Fruit fly (Drosophila melanogaster): ENCODE results near the gene CG10749.

The CG10749 gene

DNA sequence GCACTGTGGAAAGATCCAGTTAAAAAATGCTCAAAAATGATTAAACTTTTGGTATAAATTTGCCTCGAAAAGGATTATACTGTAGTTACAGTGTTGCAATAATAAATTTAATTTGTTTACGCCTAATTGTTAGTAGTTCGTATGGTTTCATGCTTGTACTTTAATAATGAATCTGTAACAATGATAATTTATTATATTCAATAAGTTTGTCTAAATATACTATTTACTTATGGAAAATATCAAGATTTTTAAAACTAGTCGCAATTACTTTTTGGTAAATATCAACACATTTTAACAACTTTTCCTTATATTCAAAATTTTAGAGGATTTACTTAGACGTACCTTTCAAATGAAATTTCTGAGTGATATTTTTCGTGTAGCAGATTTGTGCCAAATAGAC lies 22.6 kb downstream of the CG10749 start, which contains the start of gene CG11262 (continued):
- TF ChIP-seq HLH4C (GFP tag; IDR thresholded peaks at IDR 0.05; ENCODE audit: partially characterized antibody): no peak
- TF ChIP-seq sr (GFP tag; IDR thresholded peaks at IDR 0.05): no peak

DNA sequence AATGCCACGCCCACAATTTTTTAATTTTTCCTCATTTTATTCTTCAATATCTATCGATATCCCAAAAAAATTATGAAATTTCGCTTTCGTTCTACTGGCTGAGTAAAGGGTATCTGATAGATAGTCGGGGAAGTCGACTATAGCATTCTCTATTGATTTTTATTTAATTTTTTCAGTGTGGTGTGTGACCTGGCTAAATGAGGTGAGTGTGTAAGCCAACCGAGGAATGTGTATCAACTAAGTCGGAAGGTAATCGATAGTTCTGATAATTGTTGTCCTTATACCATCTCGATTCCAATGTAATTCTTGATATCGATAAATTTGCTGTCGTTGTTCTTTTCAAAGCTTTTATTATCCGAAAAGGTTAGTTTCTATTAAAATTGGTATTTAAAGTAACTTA lies 34.2 kb downstream of the CG10749 start, which contains the start of gene CG11263:
CG11263 (plus strand) TSS at position 328 of the 400 bp plus-strand sequence.
- peak; percentile 36; the same call in 1 of the 2 replicates for TF ChIP-seq ssp (GFP tag; IDR thresholded peaks at IDR 0.05)
- no peak for TF ChIP-seq CG17568 (GFP tag; optimal IDR thresholded peaks at IDR 0.05)
- peak in 1 of 2 experiments; percentile 49 for TF ChIP-seq crp (GFP tag; optimal IDR thresholded peaks at IDR 0.05)
- TF ChIP-seq Camta (GFP tag; optimal IDR thresholded peaks at IDR 0.05): peak; percentile 33
- TF ChIP-seq slp2 (GFP tag; optimal IDR thresholded peaks at IDR 0.05): peak; percentile 62
- TF ChIP-seq nerfin-1 (tag; optimal IDR thresholded peaks at IDR 0.05): no peak
- no peak for TF ChIP-seq NC2α (GFP tag; optimal IDR thresholded peaks at IDR 0.05)
- TF ChIP-seq dati (GFP tag; IDR thresholded peaks at IDR 0.05): no peak
- TF ChIP-seq fd102C (GFP tag; optimal IDR thresholded peaks at IDR 0.05): no peak
- TF ChIP-seq CG7963 (GFP tag; IDR thresholded peaks at IDR 0.05; ENCODE audit: partially characterized antibody): peak; percentile 93
- peak; percentile 30; the same call in 1 of the 3 replicates for TF ChIP-seq tgo (GFP tag; IDR thresholded peaks at IDR 0.05)
- no peak for TF ChIP-seq CG16779 (GFP tag; IDR thresholded peaks at IDR 0.05)
- TF ChIP-seq Atf3 (GFP tag; optimal IDR thresholded peaks at IDR 0.05): peak; percentile 29
- no peak for TF ChIP-seq emc (GFP tag; optimal IDR thresholded peaks at IDR 0.05)
- peak; percentile 73; the same call in 2 of the 3 replicates for TF ChIP-seq zfh1 (GFP tag; IDR thresholded peaks at IDR 0.05)
- TF ChIP-seq Med (GFP tag): peak; percentile 94
- peak; percentile 65 for TF ChIP-seq CG13624 (GFP tag; optimal IDR thresholded peaks at IDR 0.05)
- peak; percentile 43 for TF ChIP-seq CG12391 (tag; optimal IDR thresholded peaks at IDR 0.05)
- TF ChIP-seq pb (GFP tag; optimal IDR thresholded peaks at IDR 0.05): no peak
- no peak for TF ChIP-seq fd96Cb (tag; optimal IDR thresholded peaks at IDR 0.05)
- no peak for TF ChIP-seq cato (GFP tag; optimal IDR thresholded peaks at IDR 0.05; ENCODE audit: borderline replicate concordance)
- TF ChIP-seq luna (GFP tag; optimal IDR thresholded peaks at IDR 0.05): peak; percentile 49
- TF ChIP-seq ken (GFP tag; IDR thresholded peaks at IDR 0.05): peak; percentile 54; the same call in 2 of the 3 replicates
- TF ChIP-seq BtbVII (GFP tag; optimal IDR thresholded peaks at IDR 0.05): no peak
- no peak for TF ChIP-seq MTF-1 (GFP tag; optimal IDR thresholded peaks at IDR 0.05; ENCODE audit: borderline replicate concordance)
- TF ChIP-seq YL-1 (GFP tag; optimal IDR thresholded peaks at IDR 0.05): no peak
- TF ChIP-seq chm (GFP tag; IDR thresholded peaks at IDR 0.05): no peak
- no peak for TF ChIP-seq sc (optimal IDR thresholded peaks at IDR 0.05)
- TF ChIP-seq sc (GFP tag; optimal IDR thresholded peaks at IDR 0.05): no peak
- TF ChIP-seq gem (tag; optimal IDR thresholded peaks at IDR 0.05): peak; percentile 64
- no peak for TF ChIP-seq CG12104 (GFP tag; optimal IDR thresholded peaks at IDR 0.05)
- TF ChIP-seq ab (GFP tag; optimal IDR thresholded peaks at IDR 0.05): no peak
- peak; percentile 20 for TF ChIP-seq CG4617 (GFP tag; optimal IDR thresholded peaks at IDR 0.05; ENCODE audit: borderline replicate concordance)
- TF ChIP-seq Abd-B (GFP tag; optimal IDR thresholded peaks at IDR 0.05): peak; percentile 44
- peak; percentile 54; the same call in 1 of the 2 replicates for TF ChIP-seq Taf1 (GFP tag; IDR thresholded peaks at IDR 0.05)
- peak; percentile 43 for TF ChIP-seq ind (GFP tag; optimal IDR thresholded peaks at IDR 0.05)
- TF ChIP-seq cas (GFP tag; IDR thresholded peaks at IDR 0.05): no peak
- TF ChIP-seq Hr51 (GFP tag; optimal IDR thresholded peaks at IDR 0.05): peak in 1 of 2 experiments; percentile 42
- TF ChIP-seq CG1024 (GFP tag; IDR thresholded peaks at IDR 0.05): no peak
- TF ChIP-seq CG9437 (GFP tag; optimal IDR thresholded peaks at IDR 0.05): no peak
- TF ChIP-seq Nf-YA (GFP tag; IDR thresholded peaks at IDR 0.05): no peak
- no peak for TF ChIP-seq odd (GFP tag; optimal IDR thresholded peaks at IDR 0.05)
- peak; percentile 62 for TF ChIP-seq row (GFP tag; IDR thresholded peaks at IDR 0.05)
- peak; percentile 37 for TF ChIP-seq CG3163 (GFP tag; optimal IDR thresholded peaks at IDR 0.05)
- TF ChIP-seq CG1233 (GFP tag; optimal IDR thresholded peaks at IDR 0.05): no peak
- no peak for TF ChIP-seq CG17186 (GFP tag; optimal IDR thresholded peaks at IDR 0.05)
- no peak for TF ChIP-seq CG6175 (GFP tag; IDR thresholded peaks at IDR 0.05)
- no peak for TF ChIP-seq gt (GFP tag; IDR thresholded peaks at IDR 0.05)
